Worm (Caenorhabditis elegans): Measurements from ENCODE around the gene sru-9.

Gene sru-9

ce11 chrIV:13619203-13619602 lies 30.4 kb downstream of the sru-9 start, which contains the start of gene C08F11.3:
C08F11.3 (plus strand) TSS chrIV:13619503.
- TF ChIP-seq T23F11.4 (GFP tag; optimal IDR thresholded peaks at IDR 0.05) (no peak), lin-11 (tag; optimal IDR thresholded peaks at IDR 0.05) (no peak), fkh-10 (GFP tag; optimal IDR thresholded peaks at IDR 0.05) (no peak), eyg-1 (tag; optimal IDR thresholded peaks at IDR 0.05) (no peak), pha-4 (tag; optimal IDR thresholded peaks at IDR 0.05) (no peak), gmeb-2 (tag; optimal IDR thresholded peaks at IDR 0.05) (no peak), ets-4 (tag; optimal IDR thresholded peaks at IDR 0.05) (no peak), ceh-22 (tag; optimal IDR thresholded peaks at IDR 0.05) (no peak), nhr-232 (tag; optimal IDR thresholded peaks at IDR 0.05) (no peak), sox-4 (tag; optimal IDR thresholded peaks at IDR 0.05) (no peak), rnt-1 (tag; optimal IDR thresholded peaks at IDR 0.05) (no peak), nhr-11 (tag; optimal IDR thresholded peaks at IDR 0.05) (no peak)

- no peak for TF ChIP-seq pat-9 (tag; optimal IDR thresholded peaks at IDR 0.05)
- no peak for TF ChIP-seq eyg-1 (tag; optimal IDR thresholded peaks at IDR 0.05)
- TF ChIP-seq elt-4 (tag; optimal IDR thresholded peaks at IDR 0.05), result no peak
- no peak for TF ChIP-seq gmeb-2 (tag; optimal IDR thresholded peaks at IDR 0.05)
- TF ChIP-seq fax-1 (tag; optimal IDR thresholded peaks at IDR 0.05), result no peak
- no peak for TF ChIP-seq nfya-1 (tag; optimal IDR thresholded peaks at IDR 0.05)
- TF ChIP-seq ceh-24 (tag; optimal IDR thresholded peaks at IDR 0.05), result no peak
- TF ChIP-seq pha-2 (tag; optimal IDR thresholded peaks at IDR 0.05), result no peak
- no peak for TF ChIP-seq ztf-16 (tag; optimal IDR thresholded peaks at IDR 0.05)
- no peak for TF ChIP-seq T23F11.4 (GFP tag; optimal IDR thresholded peaks at IDR 0.05)
- TF ChIP-seq ceh-22 (tag; optimal IDR thresholded peaks at IDR 0.05), result no peak
- no peak for TF ChIP-seq sox-4 (tag; optimal IDR thresholded peaks at IDR 0.05)
- no peak for TF ChIP-seq tbx-7 (tag; optimal IDR thresholded peaks at IDR 0.05)
- no peak for TF ChIP-seq ets-4 (tag; optimal IDR thresholded peaks at IDR 0.05)
- TF ChIP-seq ahr-1 (tag; optimal IDR thresholded peaks at IDR 0.05), result no peak
- TF ChIP-seq K09A11.1 (tag; optimal IDR thresholded peaks at IDR 0.05; ENCODE audit: insufficient read depth), result no peak
- TF ChIP-seq ceh-2 (tag; optimal IDR thresholded peaks at IDR 0.05), result no peak
- TF ChIP-seq ceh-48 (tag; optimal IDR thresholded peaks at IDR 0.05), result no peak
Measured at ce11 chrIV:13623533-13623932, 34.7 kb downstream of the sru-9 start, which contains the start of gene C08F11.1. C08F11.1 (plus strand) TSS chrIV:13623833.

- no peak for TF ChIP-seq sox-2 (GFP tag; IDR thresholded peaks at IDR 0.05)
- no peak for TF ChIP-seq pag-3 (tag; optimal IDR thresholded peaks at IDR 0.05; ENCODE audit: borderline replicate concordance)
- TF ChIP-seq nfya-1 (tag; optimal IDR thresholded peaks at IDR 0.05), result no peak
- TF ChIP-seq C38D4.7 (GFP tag; optimal IDR thresholded peaks at IDR 0.05), result no peak
- no peak for TF ChIP-seq fax-1 (tag; optimal IDR thresholded peaks at IDR 0.05)
- no peak for TF ChIP-seq rnt-1 (tag; optimal IDR thresholded peaks at IDR 0.05)
- no peak for TF ChIP-seq ceh-18 (tag; optimal IDR thresholded peaks at IDR 0.05)
- TF ChIP-seq pha-4 (tag; optimal IDR thresholded peaks at IDR 0.05), result no peak
- TF ChIP-seq fkh-6 (tag; optimal IDR thresholded peaks at IDR 0.05), result no peak
Measured at ce11 chrIV:13626469-13626868, 37.7 kb downstream of the sru-9 start, which contains the start of gene sru-21. sru-21 (plus strand) TSS chrIV:13626769.

ce11 chrIV:13632613-13633012 lies 43.8 kb downstream of the sru-9 start:
- TF ChIP-seq sdc-2 (tag; optimal IDR thresholded peaks at IDR 0.05) (no peak), ceh-31 (tag; optimal IDR thresholded peaks at IDR 0.05) (no peak), pax-1 (tag; optimal IDR thresholded peaks at IDR 0.05) (no peak), fkh-6 (tag; optimal IDR thresholded peaks at IDR 0.05) (no peak), fkh-10 (GFP tag; optimal IDR thresholded peaks at IDR 0.05) (no peak), odd-2 (tag; optimal IDR thresholded peaks at IDR 0.05) (no peak), gmeb-2 (tag; optimal IDR thresholded peaks at IDR 0.05) (no peak), K09A11.1 (tag; optimal IDR thresholded peaks at IDR 0.05; ENCODE audit: insufficient read depth) (no peak), elt-4 (tag; optimal IDR thresholded peaks at IDR 0.05) (no peak), lin-11 (tag; optimal IDR thresholded peaks at IDR 0.05) (no peak), ceh-2 (tag; optimal IDR thresholded peaks at IDR 0.05) (no peak)

ce11 chrIV:13633165-13633564 lies 44.4 kb downstream of the sru-9 start, which contains the start of gene fbxa-98:
fbxa-98 (plus strand) TSS chrIV:13633407.
- no peak for TF ChIP-seq nhr-232 (tag; optimal IDR thresholded peaks at IDR 0.05)
- no peak for TF ChIP-seq ceh-34 (tag; optimal IDR thresholded peaks at IDR 0.05)
- TF ChIP-seq T23F11.4 (GFP tag; optimal IDR thresholded peaks at IDR 0.05), result no peak
- no peak for TF ChIP-seq fax-1 (tag; optimal IDR thresholded peaks at IDR 0.05)
- TF ChIP-seq unc-55 (GFP tag; optimal IDR thresholded peaks at IDR 0.05), result no peak
- no peak for TF ChIP-seq F13H6.1 (tag; optimal IDR thresholded peaks at IDR 0.05)
- no peak for TF ChIP-seq sox-2 (GFP tag; IDR thresholded peaks at IDR 0.05)
- no peak for TF ChIP-seq ceh-48 (tag; optimal IDR thresholded peaks at IDR 0.05)
- TF ChIP-seq ets-4 (tag; optimal IDR thresholded peaks at IDR 0.05), result no peak
- no peak for TF ChIP-seq ceh-19 (GFP tag; optimal IDR thresholded peaks at IDR 0.05)
